Fruit fly (Drosophila melanogaster) whole organism, embryonic: ENCODE results near the gene LUBEL.

Source experiments
- CG10267 ChIP-seq: fragments of 200-800 bp; sonication (Bioruptor generic); optimal IDR thresholded peaks from 2 replicates; lab custom pipeline; 2018; ENCODE audit warnings: missing biosample characterization, mild to moderate bottlenecking, missing genetic modification characterization, moderate library complexity
- CG10431 ChIP-seq: fragments of 200-800 bp; sonication (Bioruptor generic); optimal IDR thresholded peaks from 3 replicates; lab custom pipeline; 2018; ENCODE audit warnings: missing biosample characterization, mild to moderate bottlenecking, missing genetic modification characterization
- CG10565 ChIP-seq: fragments of 200-800 bp; sonication (Bioruptor generic); optimal IDR thresholded peaks from 3 replicates; lab custom pipeline; 2016; ENCODE audit warnings: missing biosample characterization, mild to moderate bottlenecking, missing genetic modification characterization
- CG12769 ChIP-seq: fragments of 200-800 bp; sonication (Bioruptor generic); optimal IDR thresholded peaks from 2 replicates; lab custom pipeline; 2019; ENCODE audit warnings: missing biosample characterization, mild to moderate bottlenecking, missing genetic modification characterization, moderate library complexity
- CG15269 ChIP-seq: fragments of 200-800 bp; sonication (Bioruptor generic); optimal IDR thresholded peaks from 2 replicates; lab custom pipeline; 2018; ENCODE audit warnings: missing biosample characterization, mild to moderate bottlenecking, missing genetic modification characterization, moderate library complexity
- CG1603 ChIP-seq: fragments of 200-800 bp; sonication (Bioruptor generic); optimal IDR thresholded peaks from 2 replicates; lab custom pipeline; 2019; ENCODE audit warnings: missing biosample characterization, mild to moderate bottlenecking, missing genetic modification characterization, moderate library complexity
- CG1647 ChIP-seq: fragments of 200-800 bp; sonication (Bioruptor generic); optimal IDR thresholded peaks from 3 replicates; lab custom pipeline; 2016; ENCODE audit warnings: missing biosample characterization, missing genetic modification characterization
- CG16813 ChIP-seq: fragments of 200-800 bp; sonication (Bioruptor generic); IDR thresholded peaks from 3 replicates; pipeline ENCODE4 v1.3.6; 2022; ENCODE audit warnings: missing biosample characterization, missing genetic modification characterization; ENCODE audit not compliant: partially characterized antibody
- CG17186 ChIP-seq: fragments of 200-800 bp; sonication (Bioruptor generic); optimal IDR thresholded peaks from 3 replicates; lab custom pipeline; 2017; ENCODE audit warnings: missing biosample characterization, missing genetic modification reagents, missing genetic modification characterization
- CG18476 ChIP-seq: fragments of 200-800 bp; sonication (Bioruptor generic); optimal IDR thresholded peaks from 2 replicates; lab custom pipeline; 2016; ENCODE audit warnings: missing biosample characterization, mild to moderate bottlenecking, missing genetic modification characterization
- CG2129 ChIP-seq: fragments of 200-800 bp; sonication (Bioruptor generic); IDR thresholded peaks from 2 replicates; pipeline ENCODE4 v1.3.6; 2022; ENCODE audit warnings: missing biosample characterization, missing genetic modification characterization; ENCODE audit not compliant: partially characterized antibody
- CG2889 ChIP-seq: fragments of 200-800 bp; sonication (Bioruptor generic); IDR thresholded peaks from 3 replicates; pipeline ENCODE4 v1.3.6; 2022; ENCODE audit warnings: missing biosample characterization, missing genetic modification characterization
- CG31224 ChIP-seq: fragments of 200-800 bp; sonication (Bioruptor generic); IDR thresholded peaks from 2 replicates; pipeline ENCODE4 v1.3.6; 2022; ENCODE audit warnings: missing biosample characterization, missing genetic modification characterization
- CG31441 ChIP-seq: fragments of 200-800 bp; sonication (Bioruptor generic); IDR thresholded peaks from 2 replicates; pipeline ENCODE4 v1.3.6; 2022; ENCODE audit warnings: missing biosample characterization, missing genetic modification characterization
- CG3838 ChIP-seq: fragments of 200-800 bp; sonication (Bioruptor generic); optimal IDR thresholded peaks from 3 replicates; lab custom pipeline; 2016; ENCODE audit warnings: missing biosample characterization, missing genetic modification characterization
- CG43689 ChIP-seq: fragments of 200-800 bp; sonication (Bioruptor generic); IDR thresholded peaks from 2 replicates; pipeline ENCODE4 v1.3.6; 2022; ENCODE audit warnings: missing biosample characterization, missing genetic modification characterization
- CG4404 ChIP-seq: fragments of 200-800 bp; sonication (Bioruptor generic); IDR thresholded peaks from 2 replicates; pipeline ENCODE4 v1.3.6; 2022; ENCODE audit warnings: missing biosample characterization, missing genetic modification characterization
- CG4707 ChIP-seq: fragments of 200-800 bp; sonication (Bioruptor generic); optimal IDR thresholded peaks from 2 replicates; lab custom pipeline; 2018; ENCODE audit warnings: missing biosample characterization, mild to moderate bottlenecking, missing genetic modification characterization, moderate library complexity
- CG6272 ChIP-seq: fragments of 200-800 bp; sonication (Bioruptor generic); IDR thresholded peaks from 2 replicates; pipeline ENCODE4 v1.3.6; 2022; ENCODE audit warnings: missing biosample characterization, missing genetic modification characterization
- CG8388 ChIP-seq: fragments of 200-800 bp; sonication (Bioruptor generic); optimal IDR thresholded peaks from 2 replicates; lab custom pipeline; 2019; ENCODE audit warnings: missing biosample characterization, mild to moderate bottlenecking, missing genetic modification characterization, moderate library complexity
- CoRest ChIP-seq: fragments of 200-800 bp; sonication (Bioruptor generic); optimal IDR thresholded peaks from 3 replicates; lab custom pipeline; 2018; ENCODE audit warnings: missing biosample characterization, mild to moderate bottlenecking, missing genetic modification characterization, moderate library complexity
- D ChIP-seq, 2 experiments: fragments of 200-800 bp in 1 of 2; fragments of >200 bp in 1 of 2; sonication (Bioruptor generic) in 1 of 2; optimal IDR thresholded peaks; 2 replicates in 1 of 2; 3 replicates in 1 of 2; lab custom pipeline; 2017; ENCODE audit warnings: mild to moderate bottlenecking in 1 of 2, missing biosample characterization in 1 of 2, missing genetic modification characterization in 1 of 2, missing genetic modification reagents in 1 of 2
- Dp ChIP-seq: fragments of 200-800 bp; sonication (Bioruptor generic); optimal IDR thresholded peaks from 2 replicates; lab custom pipeline; 2018; ENCODE audit warnings: missing biosample characterization, mild to moderate bottlenecking, missing genetic modification characterization, moderate library complexity
- Ets65A ChIP-seq: fragments of 200-800 bp; sonication (Bioruptor generic); peaks from one replicate; lab custom pipeline; 2016; ENCODE audit warnings: missing biosample characterization, missing genetic modification characterization
- Ets97D ChIP-seq: fragments of 200-800 bp; sonication (Bioruptor generic); optimal IDR thresholded peaks from 3 replicates; lab custom pipeline; 2016; ENCODE audit warnings: missing biosample characterization, missing genetic modification characterization
- Lhr ChIP-seq: fragments of 200-800 bp; sonication (Bioruptor generic); optimal IDR thresholded peaks from 3 replicates; lab custom pipeline; 2017; ENCODE audit warnings: mild to moderate bottlenecking, missing biosample characterization, missing genetic modification reagents, missing genetic modification characterization
- MESR4 ChIP-seq: fragments of 200-800 bp; sonication (Bioruptor generic); optimal IDR thresholded peaks from 2 replicates; lab custom pipeline; 2018; ENCODE audit warnings: missing biosample characterization, mild to moderate bottlenecking, missing genetic modification characterization, moderate library complexity
- Med ChIP-seq: fragments of 200-800 bp; sonication (Bioruptor generic); peaks from one replicate; lab custom pipeline; 2016; ENCODE audit warnings: missing biosample characterization, missing genetic modification characterization, mild to moderate bottlenecking, inconsistent platforms, moderate library complexity
- Myb ChIP-seq: fragments of 200-800 bp; sonication (Bioruptor generic); optimal IDR thresholded peaks from 2 replicates; lab custom pipeline; 2016; ENCODE audit warnings: missing biosample characterization, missing genetic modification characterization
- Optix ChIP-seq: fragments of 200-800 bp; sonication (Bioruptor generic); IDR thresholded peaks from 3 replicates; pipeline ENCODE4 v1.3.6; 2022; ENCODE audit warnings: missing biosample characterization, missing genetic modification characterization
- bab2 ChIP-seq: fragments of 200-800 bp; sonication (Bioruptor generic); optimal IDR thresholded peaks from 2 replicates; lab custom pipeline; 2016; ENCODE audit warnings: missing biosample characterization, missing genetic modification characterization
- chinmo ChIP-seq: fragments of 200-800 bp; sonication (Bioruptor generic); IDR thresholded peaks from 4 replicates; pipeline ENCODE4 v1.3.6; 2022; ENCODE audit warnings: missing biosample characterization, missing genetic modification characterization; ENCODE audit not compliant: partially characterized antibody
- chm ChIP-seq: fragments of 200-800 bp; sonication (Bioruptor generic); IDR thresholded peaks from 2 replicates; pipeline ENCODE4 v1.3.6; 2022; ENCODE audit warnings: missing biosample characterization, missing genetic modification characterization
- chn ChIP-seq: fragments of 200-800 bp; sonication (Bioruptor generic); optimal IDR thresholded peaks from 2 replicates; lab custom pipeline; 2016; ENCODE audit warnings: missing biosample characterization, missing genetic modification characterization
- crol ChIP-seq: fragments of 200-800 bp; sonication (Bioruptor generic); IDR thresholded peaks from 2 replicates; pipeline ENCODE4 v1.3.6; 2022; ENCODE audit warnings: missing biosample characterization, missing genetic modification characterization
- crp ChIP-seq, 2 experiments: fragments of 200-800 bp; sonication (Bioruptor generic); optimal IDR thresholded peaks; 2 replicates in 1 of 2; 3 replicates in 1 of 2; lab custom pipeline; 2017; ENCODE audit warnings: missing biosample characterization in 2 of 2, missing genetic modification characterization in 2 of 2, mild to moderate bottlenecking in 1 of 2, moderate library complexity in 1 of 2
- danr ChIP-seq: fragments of 200-800 bp; sonication (Bioruptor generic); IDR thresholded peaks from 2 replicates; pipeline ENCODE4 v1.3.6; 2022; ENCODE audit warnings: missing biosample characterization, missing genetic modification characterization
- eve ChIP-seq, 2 experiments: fragments of >200 bp; optimal IDR thresholded peaks; 2 replicates each; lab custom pipeline; 2017; ENCODE audit warnings: missing biosample characterization in 2 of 2, missing genetic modification characterization in 2 of 2
- ftz-f1 ChIP-seq: fragments of 200-800 bp; sonication (Bioruptor generic); optimal IDR thresholded peaks from 2 replicates; lab custom pipeline; 2016; ENCODE audit warnings: missing biosample characterization, missing genetic modification characterization
- grn ChIP-seq: fragments of 200-800 bp; sonication (Bioruptor generic); optimal IDR thresholded peaks from 3 replicates; lab custom pipeline; 2017; ENCODE audit warnings: missing biosample characterization, missing genetic modification characterization
- gro ChIP-seq: fragments of 200-800 bp; sonication (Bioruptor generic); optimal IDR thresholded peaks from 2 replicates; lab custom pipeline; 2016; ENCODE audit warnings: missing biosample characterization, missing genetic modification characterization
- jigr1 ChIP-seq: fragments of 200-800 bp; sonication (Bioruptor generic); IDR thresholded peaks from 3 replicates; pipeline ENCODE4 v1.3.6; 2022; ENCODE audit warnings: missing biosample characterization, missing genetic modification characterization
- kah ChIP-seq: fragments of 200-800 bp; sonication (Bioruptor generic); optimal IDR thresholded peaks from 2 replicates; lab custom pipeline; 2018; ENCODE audit warnings: missing biosample characterization, mild to moderate bottlenecking, missing genetic modification characterization
- ken ChIP-seq: fragments of 200-800 bp; sonication (Bioruptor generic); IDR thresholded peaks from 3 replicates; pipeline ENCODE4 v1.3.6; 2022; ENCODE audit warnings: missing biosample characterization, missing genetic modification characterization
- lilli ChIP-seq: fragments of 200-800 bp; sonication (Bioruptor generic); optimal IDR thresholded peaks from 3 replicates; lab custom pipeline; 2016; ENCODE audit warnings: missing biosample characterization, missing genetic modification characterization
- lola ChIP-seq, 3 experiments: fragments of >200 bp in 2 of 3; fragments of 200-800 bp in 1 of 3; sonication (Bioruptor generic) in 1 of 3; optimal IDR thresholded peaks; 2 replicates each; lab custom pipeline; 2017 to 2019; ENCODE audit warnings: missing biosample characterization in 3 of 3, missing genetic modification characterization in 3 of 3, mild to moderate bottlenecking in 1 of 3, moderate library complexity in 1 of 3
- maf-S ChIP-seq: fragments of 200-800 bp; sonication (Bioruptor generic); optimal IDR thresholded peaks from 2 replicates; lab custom pipeline; 2016; ENCODE audit warnings: missing biosample characterization, missing genetic modification characterization
- mld ChIP-seq: fragments of 200-800 bp; sonication (Bioruptor generic); IDR thresholded peaks from 3 replicates; pipeline ENCODE4 v1.3.6; 2022; ENCODE audit warnings: missing biosample characterization, missing genetic modification characterization; ENCODE audit not compliant: partially characterized antibody
- pita ChIP-seq: fragments of 200-800 bp; sonication (Bioruptor generic); optimal IDR thresholded peaks from 2 replicates; lab custom pipeline; 2017; ENCODE audit warnings: missing biosample characterization, mild to moderate bottlenecking, missing genetic modification characterization
- sens-2 ChIP-seq: fragments of 200-800 bp; sonication (Bioruptor generic); IDR thresholded peaks from 2 replicates; pipeline ENCODE4 v1.3.6; 2022; ENCODE audit warnings: missing biosample characterization, missing genetic modification characterization
- sisA ChIP-seq: fragments of 200-800 bp; sonication (Bioruptor generic); IDR thresholded peaks from 2 replicates; pipeline ENCODE4 v1.3.6; 2022; ENCODE audit warnings: missing biosample characterization, missing genetic modification characterization

Gene LUBEL

dm6 chr2L:6821631-6822030, 49.1 kb upstream of the LUBEL start, which contains the start of gene sens-2 (continued):
- TF ChIP-seq CG17186 (no peak), eve (GFP tag; optimal IDR thresholded peaks at IDR 0.05; lab: Kevin White, UChicago) (no peak), grn (GFP tag; lab: Kevin White, UChicago) (peak; percentile 39), ken (GFP tag; lab: Robert Waterston, UW) (no peak), CG43689 (GFP tag; lab: Robert Waterston, UW) (no peak), CG1603 (peak; percentile 73), CG12769 (tag; lab: Kevin White, UChicago) (no peak), CG8388 (GFP tag; lab: Kevin White, UChicago) (no peak), lola (GFP tag; optimal IDR thresholded peaks at IDR 0.05; lab: Kevin White, UChicago) (no peak), CG4707 (no peak), CG1647 (no peak), CG2129 (GFP tag; lab: Robert Waterston, UW) (no peak), CG10431 (no peak), mld (GFP tag; lab: Robert Waterston, UW) (no peak), CG10267 (no peak), bab2 (GFP tag; lab: Kevin White, UChicago) (no peak), maf-S (no peak), CG4404 (GFP tag; lab: Robert Waterston, UW) (no peak), CG3838 (GFP tag; lab: Kevin White, UChicago) (no peak), CG18476 (GFP tag; lab: Kevin White, UChicago) (no peak), chn (GFP tag; lab: Kevin White, UChicago) (no peak), CG10565 (GFP tag; lab: Kevin White, UChicago) (no peak), kah (peak; percentile 25), CG15269 (tag; lab: Kevin White, UChicago) (no peak), CG31224 (GFP tag; lab: Robert Waterston, UW) (no peak), danr (GFP tag; lab: Robert Waterston, UW) (no peak), Myb (GFP tag; lab: Kevin White, UChicago) (no peak), chinmo (peak; percentile 74; the same call in 1 of the 4 replicates), lilli (no peak), Dp (GFP tag; lab: Kevin White, UChicago) (no peak), Med (GFP tag; lab: Kevin White, UChicago) (peak; percentile 70), CG2889 (GFP tag; lab: Robert Waterston, UW) (no peak), ftz-f1 (GFP tag; lab: Kevin White, UChicago) (peak; percentile 69), MESR4 (GFP tag; lab: Kevin White, UChicago) (no peak), D (optimal IDR thresholded peaks at IDR 0.05; lab: Kevin White, UChicago) (no peak), D (GFP tag; optimal IDR thresholded peaks at IDR 0.05; lab: Kevin White, UChicago) (no peak), sisA (no peak), CG6272 (no peak), jigr1 (GFP tag; lab: Robert Waterston, UW) (no peak), CoRest (tag; lab: Kevin White, UChicago) (peak; percentile 49), crol (GFP tag; lab: Robert Waterston, UW) (0 out of 2 replicates have a peak, but pooled peaks have one; percentile 31), gro (GFP tag; lab: Kevin White, UChicago) (no peak), Lhr (no peak), pita (no peak), crp (GFP tag; optimal IDR thresholded peaks at IDR 0.05; lab: Kevin White, UChicago) (no peak), Optix (GFP tag; lab: Robert Waterston, UW) (no peak), CG31441 (no peak), chm (GFP tag; lab: Robert Waterston, UW) (peak; percentile 76), CG16813 (GFP tag; lab: Robert Waterston, UW) (no peak), sens-2 (GFP tag; lab: Robert Waterston, UW) (peak; percentile 96), Ets97D (GFP tag; lab: Kevin White, UChicago) (peak; percentile 43), Ets65A (GFP tag; lab: Kevin White, UChicago) (no peak)
